Worm (Caenorhabditis elegans) whole organism, late embryonic: ENCODE measurements around the gene pqn-87.

Experiments
- ahr-1 ChIP-seq: sonication (generic microtip); optimal IDR thresholded peaks from 2 replicates; lab custom pipeline; 2016; ENCODE audit warnings: missing genetic modification characterization, missing compliant biosample characterization
- ceh-24 ChIP-seq: sonication (generic microtip); optimal IDR thresholded peaks from 2 replicates; lab custom pipeline; 2016; ENCODE audit warnings: mild to moderate bottlenecking, missing genetic modification characterization, missing compliant biosample characterization
- ceh-30 ChIP-seq: fragments of 150-350 bp; optimal IDR thresholded peaks from 2 replicates; lab custom pipeline; 2014; ENCODE audit warnings: missing biosample characterization, missing genetic modification characterization
- che-1 ChIP-seq: sonication (generic microtip); optimal IDR thresholded peaks from 2 replicates; lab custom pipeline; 2016; ENCODE audit warnings: mild to moderate bottlenecking, missing genetic modification characterization, missing compliant biosample characterization
- eyg-1 ChIP-seq: sonication (generic microtip); optimal IDR thresholded peaks from 2 replicates; lab custom pipeline; 2016; ENCODE audit warnings: missing genotype, missing genetic modification characterization, missing compliant biosample characterization
- hlh-8 ChIP-seq: sonication (generic microtip); optimal IDR thresholded peaks from 2 replicates; lab custom pipeline; 2016; ENCODE audit warnings: missing genotype, missing genetic modification characterization, missing compliant biosample characterization
- pag-3 ChIP-seq: sonication (generic microtip); optimal IDR thresholded peaks from 2 replicates; lab custom pipeline; 2016; ENCODE audit warnings: missing compliant biosample characterization, missing genetic modification characterization, borderline replicate concordance
- pqm-1 ChIP-seq: sonication (generic microtip); optimal IDR thresholded peaks from 2 replicates; lab custom pipeline; 2016; ENCODE audit warnings: missing genetic modification characterization, missing compliant biosample characterization
- ttx-3 ChIP-seq: sonication (generic microtip); optimal IDR thresholded peaks from 2 replicates; lab custom pipeline; 2016; ENCODE audit warnings: missing genetic modification reagents, missing genetic modification characterization, missing compliant biosample characterization

DNA sequence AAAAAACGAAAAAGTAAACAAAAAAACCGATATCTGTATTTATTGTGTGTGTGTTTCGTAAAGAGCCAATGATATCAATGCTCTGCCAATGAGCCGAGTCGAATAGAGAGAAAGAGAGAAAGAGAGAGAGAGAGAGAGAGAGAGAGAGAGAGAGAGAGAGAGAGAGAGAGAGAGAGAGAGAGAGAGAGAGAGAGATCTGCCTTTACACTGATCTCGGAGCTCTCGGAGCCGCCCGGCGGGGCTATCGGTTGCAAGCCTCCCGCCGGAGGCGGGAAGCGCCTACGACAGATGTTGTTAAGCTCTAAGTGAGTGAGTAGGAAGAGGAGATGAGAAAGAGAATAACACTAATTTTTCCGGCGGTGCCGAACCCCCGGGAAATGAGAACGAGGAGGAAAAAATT lies 44.0 kb upstream of the pqn-87 start:
- TF ChIP-seq ceh-30 = no peak
- TF ChIP-seq eyg-1 (tag; lab: Kevin White, UChicago) = no peak
- no peak for TF ChIP-seq pag-3 (tag; lab: Kevin White, UChicago)
- no peak for TF ChIP-seq ttx-3 (tag; lab: Kevin White, UChicago)
- TF ChIP-seq pqm-1 = no peak
- no peak for TF ChIP-seq ahr-1 (tag; lab: Kevin White, UChicago)
- TF ChIP-seq che-1 (tag; lab: Kevin White, UChicago) = no peak
- no peak for TF ChIP-seq ceh-24 (tag; lab: Kevin White, UChicago)
- TF ChIP-seq hlh-8 = no peak
